Fruit fly (Drosophila melanogaster): ENCODE measurements around the gene Ggamma30A.

Ggamma30A gene

DNA sequence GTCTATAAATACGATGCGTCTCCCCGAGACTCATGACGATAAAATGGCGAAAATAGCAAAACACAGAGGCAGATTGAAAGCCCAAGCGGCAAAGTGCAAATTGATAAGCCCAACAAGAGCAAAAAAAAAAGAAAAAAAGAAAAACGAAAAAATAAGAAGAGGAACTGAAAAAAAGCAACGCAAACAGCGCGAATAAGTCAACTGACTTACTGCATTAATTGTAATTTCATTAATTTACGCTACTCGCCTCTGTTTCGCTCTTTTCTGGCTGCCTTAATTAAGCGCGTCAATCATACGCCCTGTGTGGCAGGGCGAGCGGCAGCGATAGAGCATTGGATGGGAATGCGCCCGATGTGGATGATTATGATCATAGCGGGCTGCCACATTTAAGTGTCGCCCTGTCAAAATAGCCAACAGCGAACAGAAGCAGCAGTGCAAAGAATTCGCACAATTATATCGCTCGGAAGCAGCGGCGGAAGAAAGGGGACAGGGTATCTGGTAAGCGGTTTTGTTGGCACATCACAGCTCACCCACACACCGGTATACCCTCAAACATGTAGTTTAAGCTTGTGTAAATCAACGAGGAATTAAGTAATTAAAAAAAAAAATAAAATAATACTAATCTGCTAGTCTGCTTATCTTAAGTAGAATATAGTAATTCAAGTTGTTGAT, 24.5 kb upstream of the Ggamma30A start:
- 0 out of 2 replicates have a peak, but pooled peaks have one; percentile 20 for TF ChIP-seq NFAT (GFP tag; IDR thresholded peaks at IDR 0.05)
- TF ChIP-seq sug (tag; optimal IDR thresholded peaks at IDR 0.05), result peak; percentile 25
- TF ChIP-seq CG12219 (GFP tag; optimal IDR thresholded peaks at IDR 0.05), result no peak
- peak; percentile 87 for TF ChIP-seq nom (GFP tag; optimal IDR thresholded peaks at IDR 0.05)
- no peak for TF ChIP-seq croc (GFP tag; conservative IDR thresholded peaks at IDR 0.05)
- peak; percentile 68 for TF ChIP-seq Drgx (GFP tag; IDR thresholded peaks at IDR 0.05)
- TF ChIP-seq CG15696 (tag; optimal IDR thresholded peaks at IDR 0.05), result no peak
- peak in 1 of 2 experiments; percentile 72 for TF ChIP-seq bsh (GFP tag; optimal IDR thresholded peaks at IDR 0.05)
- no peak for TF ChIP-seq Ssrp (tag; optimal IDR thresholded peaks at IDR 0.05)
- no peak for TF ChIP-seq CG7987 (GFP tag; optimal IDR thresholded peaks at IDR 0.05)
- no peak for TF ChIP-seq CG2202 (tag; optimal IDR thresholded peaks at IDR 0.05)
- TF ChIP-seq CG12659 (GFP tag; optimal IDR thresholded peaks at IDR 0.05), result no peak
- TF ChIP-seq CG15269 (tag; optimal IDR thresholded peaks at IDR 0.05), result no peak
- no peak for TF ChIP-seq Dbx (GFP tag; IDR thresholded peaks at IDR 0.05)
- no peak for TF ChIP-seq ranshi (GFP tag; IDR thresholded peaks at IDR 0.05)
- TF ChIP-seq Usf (GFP tag; optimal IDR thresholded peaks at IDR 0.05), result no peak
- TF ChIP-seq CG32772 (GFP tag; IDR thresholded peaks at IDR 0.05), result no peak
- TF ChIP-seq sd (tag; optimal IDR thresholded peaks at IDR 0.05), result peak; percentile 19
- TF ChIP-seq vnd (GFP tag; IDR thresholded peaks at IDR 0.05; ENCODE audit: partially characterized antibody), result no peak
- TF ChIP-seq CG17829 (tag; optimal IDR thresholded peaks at IDR 0.05), result no peak
- TF ChIP-seq HLH54F (GFP tag; optimal IDR thresholded peaks at IDR 0.05), result no peak
- TF ChIP-seq al (GFP tag; IDR thresholded peaks at IDR 0.05), result no peak
- TF ChIP-seq exex (tag; optimal IDR thresholded peaks at IDR 0.05), result peak; percentile 60
- no peak for TF ChIP-seq Xrp1 (GFP tag; IDR thresholded peaks at IDR 0.05)
- no peak for TF ChIP-seq twi (tag; optimal IDR thresholded peaks at IDR 0.05)
- peak; percentile 10; the same call in 1 of the 2 replicates for TF ChIP-seq CG9932 (GFP tag; IDR thresholded peaks at IDR 0.05)
- TF ChIP-seq chinmo (GFP tag; IDR thresholded peaks at IDR 0.05; ENCODE audit: partially characterized antibody), result 0 out of 4 replicates have a peak, but pooled peaks have one; percentile 32
- TF ChIP-seq Med (GFP tag), result peak; percentile 62
- TF ChIP-seq gem (tag; optimal IDR thresholded peaks at IDR 0.05), result no peak
- TF ChIP-seq nerfin-1 (tag; optimal IDR thresholded peaks at IDR 0.05), result no peak
- no peak for TF ChIP-seq CkIIα-i1 (GFP tag; IDR thresholded peaks at IDR 0.05)
- TF ChIP-seq CG1792 (GFP tag; optimal IDR thresholded peaks at IDR 0.05), result no peak
- peak; percentile 34 for TF ChIP-seq CG12769 (tag; optimal IDR thresholded peaks at IDR 0.05)
- no peak for TF ChIP-seq prd (optimal IDR thresholded peaks at IDR 0.05)
- 0 out of 3 replicates have a peak, but pooled peaks have one; percentile 12 for TF ChIP-seq prd (GFP tag; IDR thresholded peaks at IDR 0.05)
- TF ChIP-seq CG10565 (GFP tag; optimal IDR thresholded peaks at IDR 0.05), result no peak
- TF ChIP-seq Gug (GFP tag; IDR thresholded peaks at IDR 0.05), result no peak
- TF ChIP-seq CG16779 (GFP tag; IDR thresholded peaks at IDR 0.05), result no peak
- no peak for TF ChIP-seq org-1 (GFP tag; optimal IDR thresholded peaks at IDR 0.05)
- TF ChIP-seq CG2875 (GFP tag; optimal IDR thresholded peaks at IDR 0.05), result no peak
- TF ChIP-seq CG6175 (GFP tag; IDR thresholded peaks at IDR 0.05), result 0 out of 3 replicates have a peak, but pooled peaks have one; percentile 30
- no peak for TF ChIP-seq CG33213 (GFP tag; optimal IDR thresholded peaks at IDR 0.05)
- no peak for TF ChIP-seq CG10274 (GFP tag; optimal IDR thresholded peaks at IDR 0.05)
- TF ChIP-seq Dip3 (GFP tag; optimal IDR thresholded peaks at IDR 0.05), result no peak
- no peak for TF ChIP-seq PHDP (tag; optimal IDR thresholded peaks at IDR 0.05)
- TF ChIP-seq CG16863 (GFP tag; optimal IDR thresholded peaks at IDR 0.05), result no peak
- no peak for TF ChIP-seq CG7928 (GFP tag; optimal IDR thresholded peaks at IDR 0.05)
- TF ChIP-seq eve (GFP tag; optimal IDR thresholded peaks at IDR 0.05), result no peak
- TF ChIP-seq nmo (GFP tag; optimal IDR thresholded peaks at IDR 0.05), result no peak
- TF ChIP-seq zfh1 (GFP tag; IDR thresholded peaks at IDR 0.05), result no peak
